Worm (Caenorhabditis elegans): ENCODE data around the gene fbxb-84.

fbxb-84 gene

ce11 chrIII:171617-172016 is 25.3 kb upstream of the fbxb-84 start, which contains the start of the genes F40G9.9 and F40G9.12:
F40G9.9 (minus strand) TSS chrIII:171717.
F40G9.12 (plus strand) TSS chrIII:171847.
- TF ChIP-seq mep-1 (tag; optimal IDR thresholded peaks at IDR 0.05) = no peak
- TF ChIP-seq unc-62 (GFP tag; optimal IDR thresholded peaks at IDR 0.05 in 1 of 2) = no peak
- no peak for TF ChIP-seq unc-62 (tag; optimal IDR thresholded peaks at IDR 0.05)
- no peak for TF ChIP-seq Y105C5A.15 (GFP tag; IDR thresholded peaks at IDR 0.05)
- TF ChIP-seq nhr-237 (tag; optimal IDR thresholded peaks at IDR 0.05) = no peak
- TF ChIP-seq vab-7 (GFP tag; IDR thresholded peaks at IDR 0.05) = no peak
- no peak for TF ChIP-seq nhr-102 (tag; optimal IDR thresholded peaks at IDR 0.05)
- no peak for TF ChIP-seq dve-1 (tag; optimal IDR thresholded peaks at IDR 0.05; ENCODE audit: insufficient read depth)
- TF ChIP-seq daf-12 (tag; optimal IDR thresholded peaks at IDR 0.05) = no peak
- TF ChIP-seq lin-15B (tag; optimal IDR thresholded peaks at IDR 0.05) = no peak
- TF ChIP-seq nhr-111 (GFP tag; optimal IDR thresholded peaks at IDR 0.05) = no peak
- TF ChIP-seq rbr-2 (tag; optimal IDR thresholded peaks at IDR 0.05) = no peak
- TF ChIP-seq hif-1 (tag; optimal IDR thresholded peaks at IDR 0.05) = no peak

ce11 chrIII:169478-169877 is 23.2 kb upstream of the fbxb-84 start, which contains the start of gene F40G9.18:
F40G9.18 (minus strand) TSS chrIII:169578.
- TF ChIP-seq madf-5 (GFP tag; IDR thresholded peaks at IDR 0.05) = no peak
- peak in 1 of 2 experiments; percentile 87 for TF ChIP-seq unc-62 (GFP tag; optimal IDR thresholded peaks at IDR 0.05 in 1 of 2)
- no peak for TF ChIP-seq unc-62 (tag; optimal IDR thresholded peaks at IDR 0.05)
- no peak for TF ChIP-seq rbr-2 (tag; optimal IDR thresholded peaks at IDR 0.05)
- TF ChIP-seq zfp-2 (tag; optimal IDR thresholded peaks at IDR 0.05) = no peak
- no peak for TF ChIP-seq pqm-1 (tag; optimal IDR thresholded peaks at IDR 0.05)
- no peak for TF ChIP-seq mxl-3 (GFP tag; optimal IDR thresholded peaks at IDR 0.05)

ce11 chrIII:168376-168775 is 22.1 kb upstream of the fbxb-84 start:
- TF ChIP-seq set-16 (GFP tag; IDR thresholded peaks at IDR 0.05) = peak; percentile 88

DNA sequence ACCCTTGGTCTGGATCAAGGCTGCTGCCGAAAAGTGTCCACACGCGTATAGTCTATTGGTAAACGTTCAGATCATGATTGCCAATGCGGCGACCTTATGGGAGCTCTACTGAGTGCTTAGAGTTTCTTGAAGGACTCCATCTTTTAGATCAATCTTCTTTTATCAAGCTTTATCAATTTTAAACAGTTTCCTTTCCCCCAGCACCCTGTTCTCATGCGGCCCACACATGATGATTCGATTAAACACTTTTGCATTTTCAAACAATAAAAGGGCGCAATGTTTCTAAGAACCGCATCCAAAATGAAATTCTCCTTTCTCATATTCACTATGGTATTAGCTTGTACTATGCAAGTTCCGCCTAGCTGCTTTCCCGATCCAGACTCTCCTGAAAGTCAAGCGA is 19.1 kb upstream of the fbxb-84 start, which contains the start of gene F40G9.7:
F40G9.7 (plus strand) TSS at position 301 of the 400 bp plus-strand sequence.
- TF ChIP-seq aha-1 (tag) (peak; percentile 85), F26F4.8 (GFP tag; conservative IDR thresholded peaks at IDR 0.05) (no peak), cey-2 (tag; optimal IDR thresholded peaks at IDR 0.05; ENCODE audit: borderline replicate concordance, insufficient read depth) (no peak)

DNA sequence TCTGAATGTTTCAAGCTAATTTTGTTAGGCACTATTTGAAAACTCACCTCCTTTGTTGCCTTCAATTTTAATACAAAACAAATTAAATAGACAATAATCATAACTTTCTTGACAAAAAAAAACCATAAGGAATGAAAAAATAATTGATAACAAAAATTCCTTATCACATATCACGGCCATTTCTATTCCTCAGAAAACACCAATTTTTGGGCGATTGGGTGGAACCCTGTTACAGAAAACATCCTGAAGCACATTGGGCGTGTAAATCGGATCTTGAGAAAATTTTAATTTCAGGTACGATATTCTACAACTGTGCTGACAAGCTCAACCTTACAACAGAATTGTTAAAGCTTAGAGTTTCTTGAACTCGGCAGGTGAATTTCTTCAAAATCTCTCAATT is 18.5 kb upstream of the fbxb-84 start, which contains the start of gene F40G9.8:
F40G9.8 (minus strand) TSS at position 101 of the 400 bp plus-strand sequence.
- TF ChIP-seq hlh-30 (tag; optimal IDR thresholded peaks at IDR 0.05; ENCODE audit: insufficient read depth) (no peak), R02D3.7 (tag; optimal IDR thresholded peaks at IDR 0.05) (no peak), zag-1 (tag; optimal IDR thresholded peaks at IDR 0.05) (no peak), F49E8.2 (tag; optimal IDR thresholded peaks at IDR 0.05; ENCODE audit: borderline replicate concordance) (no peak), unc-130 (GFP tag; optimal IDR thresholded peaks at IDR 0.05) (no peak), mes-2 (tag; optimal IDR thresholded peaks at IDR 0.05; ENCODE audit: poor library complexity, severe bottlenecking) (no peak), ztf-7 (tag; optimal IDR thresholded peaks at IDR 0.05) (no peak), mxl-2 (GFP tag; conservative IDR thresholded peaks at IDR 0.05) (no peak), lsy-2 (tag; optimal IDR thresholded peaks at IDR 0.05) (no peak), hlh-11 (tag; optimal IDR thresholded peaks at IDR 0.05) (no peak), gei-8 (GFP tag; optimal IDR thresholded peaks at IDR 0.05) (no peak), egl-27 (tag; optimal IDR thresholded peaks at IDR 0.05) (no peak), fos-1 (tag; optimal IDR thresholded peaks at IDR 0.05) (no peak), php-3 (GFP tag; IDR thresholded peaks at IDR 0.05) (no peak), duxl-1 (tag; optimal IDR thresholded peaks at IDR 0.05; ENCODE audit: poor library complexity) (no peak), lim-7 (GFP tag; IDR thresholded peaks at IDR 0.05) (no peak), fkh-10 (GFP tag; optimal IDR thresholded peaks at IDR 0.05) (no peak), lir-3 (tag; optimal IDR thresholded peaks at IDR 0.05) (no peak)
